Worm (Caenorhabditis elegans): ENCODE results near the gene act-1.

ce11 chrV:11073354-11073753 lies 7.5 kb upstream of the act-1 start:
- TF ChIP-seq W03F9.2 (tag; optimal IDR thresholded peaks at IDR 0.05) (no peak), him-1 (tag; optimal IDR thresholded peaks at IDR 0.05) (no peak), dao-5 (tag; optimal IDR thresholded peaks at IDR 0.05) (no peak)

Data from whole organism, L4/young adult.